Fruit fly (Drosophila melanogaster) whole organism, pupa: ENCODE results near the gene RhoGAP100F.

ENCODE experiments used
- CG32121 ChIP-seq: fragments of 200-800 bp; sonication (Bioruptor generic); IDR thresholded peaks from 2 replicates; pipeline ENCODE4 v1.3.6; 2022; ENCODE audit warnings: missing biosample characterization, missing genetic modification characterization
- Pif1A ChIP-seq: fragments of 200-800 bp; sonication (Bioruptor generic); optimal IDR thresholded peaks from 3 replicates; lab custom pipeline; 2016; ENCODE audit warnings: missing biosample characterization, missing genetic modification characterization

dm6 chr3R:31884752-31885151, 72.3 kb downstream of the RhoGAP100F start:
- TF ChIP-seq Pif1A (GFP tag; lab: Kevin White, UChicago) (no peak), CG32121 (GFP tag; lab: Robert Waterston, UW) (no peak)
